Worm (Caenorhabditis elegans) whole organism, L1 larva: ENCODE measurements around the gene aqp-2.

Experiments used
- ama-1 ChIP-seq: fragments of 150-350 bp; optimal IDR thresholded peaks from 2 replicates; lab custom pipeline; 2014
- elt-3 ChIP-seq, 6 experiments: fragments of 150-350 bp in 1 of 6; sonication (generic microtip); optimal IDR thresholded peaks; 2 replicates each; lab custom pipeline; 2017 to 2018; ENCODE audit warnings: missing biosample characterization in 6 of 6, missing genetic modification characterization in 6 of 6, inconsistent platforms in 1 of 6
- fkh-10 ChIP-seq: sonication (generic microtip); optimal IDR thresholded peaks from 2 replicates; lab custom pipeline; 2017; ENCODE audit warnings: missing biosample characterization, missing genetic modification reagents, missing genetic modification characterization
- lir-3 ChIP-seq: sonication (generic microtip); optimal IDR thresholded peaks from 2 replicates; lab custom pipeline; 2016; ENCODE audit warnings: mild to moderate bottlenecking, missing genetic modification characterization, moderate library complexity, missing compliant biosample characterization; ENCODE audit not compliant: poor library complexity
- nhr-11 ChIP-seq: fragments of 150-350 bp; optimal IDR thresholded peaks from 2 replicates; lab custom pipeline; 2014; ENCODE audit warnings: missing biosample characterization, missing genetic modification characterization
- nhr-237 ChIP-seq: fragments of 150-350 bp; optimal IDR thresholded peaks from 2 replicates; lab custom pipeline; 2014; ENCODE audit warnings: missing biosample characterization, missing genetic modification characterization
- nhr-28 ChIP-seq: fragments of 150-350 bp; optimal IDR thresholded peaks from 2 replicates; lab custom pipeline; 2014; ENCODE audit warnings: missing biosample characterization, missing genetic modification characterization
- nhr-77 ChIP-seq: fragments of 150-350 bp; optimal IDR thresholded peaks from 2 replicates; lab custom pipeline; 2014; ENCODE audit warnings: missing biosample characterization, missing genetic modification characterization
- pqm-1 ChIP-seq: sonication (generic microtip); optimal IDR thresholded peaks from 3 replicates; lab custom pipeline; 2017; ENCODE audit warnings: missing biosample characterization, missing genetic modification characterization
- tlp-1 ChIP-seq: fragments of 150-350 bp; optimal IDR thresholded peaks from 2 replicates; lab custom pipeline; 2014; ENCODE audit warnings: missing biosample characterization, missing genetic modification characterization
- ztf-4 ChIP-seq: fragments of 150-350 bp; optimal IDR thresholded peaks from 2 replicates; lab custom pipeline; 2014; ENCODE audit warnings: missing biosample characterization, missing genetic modification characterization

DNA sequence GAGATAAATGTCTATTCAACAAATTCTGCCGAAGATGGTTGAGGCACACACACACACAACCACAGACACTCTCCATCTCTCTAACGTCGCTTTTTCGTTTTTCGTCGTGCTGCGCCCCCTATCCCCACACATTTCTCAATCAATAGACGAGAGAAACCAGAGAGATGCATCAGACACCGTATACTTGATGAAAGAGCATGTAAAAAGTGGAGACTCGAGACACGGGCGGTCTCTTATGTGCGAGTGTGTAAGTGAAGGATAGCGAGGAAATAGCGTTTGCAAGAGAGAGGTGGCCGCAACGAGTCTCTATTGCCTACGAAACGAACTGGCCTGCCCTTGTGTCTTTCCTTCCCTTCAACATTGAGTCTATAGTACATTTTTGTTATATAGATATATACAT is 21.0 kb upstream of the aqp-2 start:
- TF ChIP-seq pqm-1 (tag; lab: Kevin White, UChicago), result no peak
- TF ChIP-seq nhr-11 (tag; lab: Kevin White, UChicago), result peak; percentile 62
- TF ChIP-seq ztf-4 (tag; lab: Kevin White, UChicago), result peak; percentile 92
- peak; percentile 76 for TF ChIP-seq ama-1 (lab: Kevin White, UChicago)
- TF ChIP-seq nhr-28 (tag; lab: Kevin White, UChicago), result peak; percentile 8
- TF ChIP-seq nhr-237 (tag; lab: Kevin White, UChicago), result peak; percentile 89
- TF ChIP-seq tlp-1 (tag; lab: Kevin White, UChicago), result no peak
- TF ChIP-seq elt-3 (tag; optimal IDR thresholded peaks at IDR 0.05; lab: Kevin White, UChicago), result peak in 4 of 6 experiments; percentile 48 to 78 (median 58)
- TF ChIP-seq lir-3 (tag; lab: Kevin White, UChicago), result peak; percentile 77
- TF ChIP-seq fkh-10 (GFP tag; lab: Kevin White, UChicago), result peak; percentile 81
- TF ChIP-seq nhr-77 (tag; lab: Kevin White, UChicago), result peak; percentile 94
